Worm (Caenorhabditis elegans) whole organism, L3 larva: Measurements from ENCODE around the gene D2096.13.
"Not testable (repeated sequence)": the region's sequence is repeated elsewhere in the genome, so short reads cannot be mapped to it uniquely, and the experiment has no call there.

Experiments
- R02D3.7 ChIP-seq: fragments of 150-350 bp; optimal IDR thresholded peaks from 2 replicates; lab custom pipeline; 2014; ENCODE audit warnings: missing biosample characterization, missing genetic modification characterization
- ZK546.5 ChIP-seq: sonication (generic microtip); optimal IDR thresholded peaks from 2 replicates; lab custom pipeline; 2017; ENCODE audit warnings: missing biosample characterization, missing genetic modification characterization
- ama-1 ChIP-seq: fragments of 150-350 bp; optimal IDR thresholded peaks from 2 replicates; lab custom pipeline; 2018
- ceh-16 ChIP-seq: sonication (generic microtip); optimal IDR thresholded peaks from 2 replicates; lab custom pipeline; 2017; ENCODE audit warnings: missing biosample characterization, missing genetic modification characterization
- ceh-28 ChIP-seq: fragments of 150-350 bp; optimal IDR thresholded peaks from 2 replicates; lab custom pipeline; 2014; ENCODE audit warnings: missing biosample characterization, missing genetic modification reagents, missing genetic modification characterization
- ceh-82 ChIP-seq: fragments of 150-350 bp; optimal IDR thresholded peaks from 2 replicates; lab custom pipeline; 2014; ENCODE audit warnings: missing biosample characterization, missing genetic modification characterization
- ceh-9 ChIP-seq: sonication (generic microtip); optimal IDR thresholded peaks from 2 replicates; lab custom pipeline; 2018; ENCODE audit warnings: missing biosample characterization, missing genetic modification characterization
- daf-12 ChIP-seq: fragments of 150-350 bp; optimal IDR thresholded peaks from 2 replicates; lab custom pipeline; 2014; ENCODE audit warnings: missing biosample characterization, missing genetic modification reagents, missing genetic modification characterization
- egl-27 ChIP-seq: sonication (generic microtip); optimal IDR thresholded peaks from 4 replicates; lab custom pipeline; 2017; ENCODE audit warnings: missing biosample characterization, missing genetic modification reagents, missing genetic modification characterization
- egl-5 ChIP-seq: fragments of 150-350 bp; optimal IDR thresholded peaks from 2 replicates; lab custom pipeline; 2017; ENCODE audit warnings: missing biosample characterization, missing genetic modification reagents, missing genetic modification characterization, inconsistent platforms
- elt-1 ChIP-seq: fragments of 150-350 bp; optimal IDR thresholded peaks from 2 replicates; lab custom pipeline; 2014; ENCODE audit warnings: missing biosample characterization, missing genetic modification characterization
- elt-2 ChIP-seq: sonication (generic microtip); optimal IDR thresholded peaks from 2 replicates; lab custom pipeline; 2016; ENCODE audit warnings: missing genetic modification reagents, mild to moderate bottlenecking, missing genetic modification characterization, missing compliant biosample characterization
- elt-3 ChIP-seq, 3 experiments: fragments of 150-350 bp in 1 of 3; sonication (generic microtip) in 2 of 3; optimal IDR thresholded peaks; 2 replicates in 2 of 3; 4 replicates in 1 of 3; lab custom pipeline; 2014 to 2017; ENCODE audit warnings: missing biosample characterization in 3 of 3, missing genetic modification characterization in 3 of 3
- eor-1 ChIP-seq, 2 experiments: fragments of 150-350 bp; optimal IDR thresholded peaks; 2 replicates each; lab custom pipeline; 2014 to 2018; ENCODE audit warnings: missing biosample characterization in 2 of 2, missing genetic modification characterization in 2 of 2
- fkh-2 ChIP-seq: fragments of 150-350 bp; optimal IDR thresholded peaks from 2 replicates; lab custom pipeline; 2014; ENCODE audit warnings: missing biosample characterization, missing genetic modification reagents, missing genetic modification characterization
- fos-1 ChIP-seq: fragments of 150-350 bp; optimal IDR thresholded peaks from 2 replicates; lab custom pipeline; 2014; ENCODE audit warnings: missing biosample characterization, missing genetic modification characterization
- hmg-11 ChIP-seq: sonication (generic microtip); optimal IDR thresholded peaks from 2 replicates; lab custom pipeline; 2016; ENCODE audit warnings: missing genetic modification characterization, missing compliant biosample characterization
- jun-1 ChIP-seq: fragments of 150-350 bp; optimal IDR thresholded peaks from 2 replicates; lab custom pipeline; 2014; ENCODE audit warnings: missing biosample characterization, missing genetic modification reagents, missing genetic modification characterization
- lin-39 ChIP-seq: fragments of 150-350 bp; optimal IDR thresholded peaks from 2 replicates; lab custom pipeline; 2018; ENCODE audit warnings: missing biosample characterization, missing genetic modification reagents, missing genetic modification characterization
- lsy-12 ChIP-seq: sonication (generic microtip); optimal IDR thresholded peaks from 2 replicates; lab custom pipeline; 2016; ENCODE audit warnings: mild to moderate bottlenecking, missing genetic modification characterization, missing compliant biosample characterization
- mdl-1 ChIP-seq: fragments of 150-350 bp; optimal IDR thresholded peaks from 2 replicates; lab custom pipeline; 2014; ENCODE audit warnings: missing biosample characterization, missing genetic modification characterization
- mml-1 ChIP-seq: fragments of 150-350 bp; sonication (generic microtip); optimal IDR thresholded peaks from 3 replicates; lab custom pipeline; 2014; ENCODE audit warnings: missing biosample characterization, missing genetic modification characterization
- nfya-1 ChIP-seq: sonication (generic microtip); optimal IDR thresholded peaks from 2 replicates; lab custom pipeline; 2017; ENCODE audit warnings: missing genetic modification characterization, mild to moderate bottlenecking, missing compliant biosample characterization, antibody characterized with exemption, moderate library complexity; ENCODE audit not compliant: insufficient read depth
- nhr-237 ChIP-seq: fragments of 150-350 bp; optimal IDR thresholded peaks from 2 replicates; lab custom pipeline; 2014; ENCODE audit warnings: missing biosample characterization, missing genetic modification characterization
- nhr-25 ChIP-seq: sonication (generic microtip); optimal IDR thresholded peaks from 2 replicates; lab custom pipeline; 2017; ENCODE audit warnings: missing biosample characterization, missing genetic modification characterization
- nhr-28 ChIP-seq: fragments of 150-350 bp; optimal IDR thresholded peaks from 2 replicates; lab custom pipeline; 2014; ENCODE audit warnings: missing biosample characterization, missing genetic modification characterization
- nhr-43 ChIP-seq: sonication (generic microtip); optimal IDR thresholded peaks from 2 replicates; lab custom pipeline; 2016; ENCODE audit warnings: mild to moderate bottlenecking, missing genetic modification characterization, missing compliant biosample characterization; ENCODE audit not compliant: poor library complexity, severe bottlenecking
- nhr-67 ChIP-seq: fragments of 150-350 bp; optimal IDR thresholded peaks from 2 replicates; lab custom pipeline; 2014; ENCODE audit warnings: missing biosample characterization, missing genetic modification characterization
- pha-4 ChIP-seq: fragments of 150-350 bp; optimal IDR thresholded peaks from 2 replicates; lab custom pipeline; 2014; ENCODE audit warnings: missing biosample characterization, missing genetic modification reagents, missing genetic modification characterization
- pqm-1 ChIP-seq: fragments of 150-350 bp; optimal IDR thresholded peaks from 2 replicates; lab custom pipeline; 2017; ENCODE audit warnings: missing biosample characterization, missing genetic modification characterization, inconsistent platforms
- sea-2 ChIP-seq: fragments of 150-350 bp; sonication (generic microtip); optimal IDR thresholded peaks from 4 replicates; lab custom pipeline; 2014; ENCODE audit warnings: missing biosample characterization, missing genetic modification reagents, missing genetic modification characterization
- skn-1 ChIP-seq: fragments of 150-350 bp; optimal IDR thresholded peaks from 2 replicates; lab custom pipeline; 2014; ENCODE audit warnings: missing biosample characterization, missing genetic modification characterization
- snpc-4 ChIP-seq: fragments of 150-350 bp; optimal IDR thresholded peaks from 2 replicates; lab custom pipeline; 2014; ENCODE audit warnings: missing biosample characterization, missing genetic modification characterization
- tbx-2 ChIP-seq: sonication (generic microtip); optimal IDR thresholded peaks from 2 replicates; lab custom pipeline; 2016; ENCODE audit warnings: mild to moderate bottlenecking, missing genetic modification characterization, missing compliant biosample characterization
- unc-39 ChIP-seq: sonication (generic microtip); optimal IDR thresholded peaks from 4 replicates; lab custom pipeline; 2017; ENCODE audit warnings: missing biosample characterization, missing genetic modification characterization
- unc-62 ChIP-seq: fragments of 150-350 bp; sonication (generic microtip); optimal IDR thresholded peaks from 4 replicates; lab custom pipeline; 2014; ENCODE audit warnings: missing biosample characterization, missing genetic modification reagents, missing genetic modification characterization
- ztf-11 ChIP-seq: fragments of 150-350 bp; optimal IDR thresholded peaks from 2 replicates; lab custom pipeline; 2014; ENCODE audit warnings: missing biosample characterization, missing genetic modification characterization
- ztf-4 ChIP-seq: fragments of 150-350 bp; optimal IDR thresholded peaks from 2 replicates; lab custom pipeline; 2014; ENCODE audit warnings: missing biosample characterization, missing genetic modification characterization

The D2096.13 gene

DNA sequence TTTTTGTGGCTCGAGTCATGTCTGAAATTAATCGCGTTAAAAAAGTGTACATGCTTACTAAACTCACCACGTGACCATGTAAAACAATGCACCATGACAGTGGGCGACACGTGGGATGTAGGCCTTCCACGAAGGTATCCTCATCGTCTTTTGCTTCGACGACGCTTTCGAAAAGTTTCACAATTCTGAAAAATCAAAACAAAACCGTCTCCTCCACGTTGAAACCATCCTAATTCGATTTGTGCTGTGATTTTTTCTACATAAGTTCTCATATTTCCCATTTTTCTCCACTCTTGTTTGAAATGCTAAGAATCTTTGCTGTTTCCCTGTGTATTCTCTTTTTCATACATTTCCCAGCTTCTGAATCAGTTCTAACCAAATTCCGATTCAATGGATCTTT lies 3.8 kb downstream of the D2096.13 start, which contains the start of gene F17E9.3:
Gene F17E9.3, plus strand, starts transcription at position 301 of the 400 bp plus-strand sequence.
- TF ChIP-seq pqm-1 (tag; lab: Kevin White, UChicago) (no peak), mml-1 (tag; lab: Kevin White, UChicago) (no peak), ZK546.5 (no peak), skn-1 (tag; lab: Kevin White, UChicago) (no peak), pha-4 (no peak), hmg-11 (tag; lab: Kevin White, UChicago) (no peak), elt-3 (tag; optimal IDR thresholded peaks at IDR 0.05; lab: Kevin White, UChicago) (no peak)
- TF ChIP-seq, all 47 proteins: peak for 0

DNA sequence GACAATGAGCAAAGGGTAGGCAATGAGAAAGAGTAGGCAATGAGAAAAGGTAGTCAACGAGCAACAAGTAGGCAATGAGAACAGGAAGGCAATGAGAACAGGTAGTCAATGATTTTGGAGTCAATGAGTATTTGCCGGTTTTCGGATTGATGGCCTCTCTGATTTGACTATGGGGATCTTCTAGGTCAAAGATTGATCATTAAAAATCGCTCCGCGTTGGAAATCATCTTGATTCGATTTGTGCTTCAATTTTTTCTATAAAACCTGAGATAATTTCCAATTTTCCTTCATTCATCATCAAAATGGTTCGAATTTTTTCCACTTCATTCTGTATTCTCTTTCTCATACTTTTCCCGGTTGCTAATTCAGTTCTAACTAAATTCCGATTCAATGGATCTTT lies 6.4 kb downstream of the D2096.13 start, which contains the start of gene F17E9.16:
Gene F17E9.16, plus strand, starts transcription at position 301 of the 400 bp plus-strand sequence.
- not testable (repeated sequence) for TF ChIP-seq unc-39; mdl-1 (tag; lab: Kevin White, UChicago); ceh-82 (tag; lab: Kevin White, UChicago)

DNA sequence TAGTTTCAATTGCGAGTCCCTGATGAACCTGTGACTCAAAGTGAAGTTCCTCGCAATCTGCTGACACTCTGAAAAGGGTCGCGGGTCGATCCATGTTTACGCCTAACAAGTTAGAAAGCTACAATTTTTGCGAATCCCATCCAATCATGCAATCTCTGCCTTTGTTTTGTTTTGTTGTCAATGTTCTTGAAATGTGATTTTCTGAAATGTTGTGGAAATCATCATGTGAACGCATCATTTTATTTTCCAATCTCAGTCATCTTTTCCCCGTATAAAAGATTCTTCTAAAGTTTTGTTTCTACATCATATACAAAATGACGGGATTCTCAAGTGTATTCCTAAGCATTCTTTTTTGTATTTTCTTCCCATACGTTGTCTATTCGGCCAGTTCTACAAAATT lies 10.3 kb downstream of the D2096.13 start, which contains the start of gene F17E9.4:
Gene F17E9.4, plus strand, starts transcription at position 301 of the 400 bp plus-strand sequence.
- TF ChIP-seq tbx-2 (tag; lab: Kevin White, UChicago): no peak
- no peak for TF ChIP-seq nfya-1 (tag; lab: Kevin White, UChicago)
- no peak for TF ChIP-seq mml-1 (tag; lab: Kevin White, UChicago)
- no peak for TF ChIP-seq skn-1 (tag; lab: Kevin White, UChicago)
- no peak for TF ChIP-seq nhr-43 (tag; lab: Kevin White, UChicago)
- TF ChIP-seq elt-1 (tag; lab: Kevin White, UChicago): no peak
- TF ChIP-seq sea-2 (GFP tag; lab: Kevin White, UChicago): no peak
- no peak for TF ChIP-seq nhr-67 (tag; lab: Kevin White, UChicago)
- TF ChIP-seq ceh-16: no peak
- no peak for TF ChIP-seq lin-39 (tag; lab: Kevin White, UChicago)
- no peak for TF ChIP-seq egl-27
- TF ChIP-seq nhr-28: no peak
- no peak for TF ChIP-seq jun-1 (tag; lab: Kevin White, UChicago)
- no peak for TF ChIP-seq ztf-4 (tag; lab: Kevin White, UChicago)
- no peak for TF ChIP-seq eor-1 (tag; optimal IDR thresholded peaks at IDR 0.05; lab: Kevin White, UChicago)
- no peak for TF ChIP-seq ztf-11 (tag; lab: Kevin White, UChicago)
- TF ChIP-seq egl-5: no peak
- no peak for TF ChIP-seq fos-1
- TF ChIP-seq lsy-12 (tag; lab: Kevin White, UChicago): no peak
- no peak for TF ChIP-seq fkh-2 (tag; lab: Kevin White, UChicago)

DNA sequence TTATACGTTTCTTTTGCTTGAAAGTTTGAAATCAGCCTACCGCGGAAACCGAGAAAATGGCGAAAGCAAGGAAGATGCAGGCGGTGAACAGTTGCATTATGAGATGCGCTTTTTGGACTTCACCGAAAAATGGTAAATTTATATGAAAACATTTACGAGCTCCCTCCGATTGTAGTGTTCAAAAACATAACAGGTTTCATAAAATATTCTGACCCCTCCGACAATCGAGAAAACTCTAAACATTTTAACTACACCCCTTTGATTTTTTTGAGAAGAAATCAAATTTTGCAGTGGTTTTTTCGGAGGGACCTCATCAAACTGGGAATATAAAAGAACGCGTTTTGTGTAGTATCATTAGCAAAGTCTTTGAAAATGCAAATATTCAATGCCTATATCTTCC lies 11.3 kb downstream of the D2096.13 start, which contains the start of the genes F17E9.18 and F17E9.15:
Gene F17E9.18, minus strand, starts transcription at position 101 of the 400 bp plus-strand sequence.
Gene F17E9.15, plus strand, starts transcription at position 368 of the 400 bp plus-strand sequence.
- no peak for TF ChIP-seq snpc-4 (tag; lab: Kevin White, UChicago)
- TF ChIP-seq tbx-2 (tag; lab: Kevin White, UChicago): no peak
- no peak for TF ChIP-seq ceh-9 (tag; lab: Kevin White, UChicago)
- no peak for TF ChIP-seq nhr-25 (tag; lab: Kevin White, UChicago)
- TF ChIP-seq R02D3.7 (tag; lab: Kevin White, UChicago): no peak

DNA sequence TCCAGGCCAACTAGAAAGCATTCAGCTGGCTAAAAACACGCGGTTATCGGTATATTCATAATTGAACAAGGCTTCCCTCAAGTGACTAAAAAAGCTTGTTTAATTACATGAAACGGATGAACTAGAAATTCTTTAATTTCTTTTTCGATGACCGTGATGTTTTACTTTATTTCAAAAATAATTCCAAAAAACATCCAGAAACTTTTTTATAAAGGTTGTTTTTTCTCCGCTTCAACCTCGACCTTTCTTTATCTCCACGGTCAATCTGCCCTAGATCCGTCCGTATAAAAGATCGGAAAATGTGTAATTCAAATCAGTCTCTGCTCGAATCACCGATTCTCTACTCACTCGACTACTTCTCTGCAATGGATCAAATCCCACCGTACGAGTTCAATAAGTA lies 12.9 kb downstream of the D2096.13 start, which contains the start of gene F17E9.5:
Gene F17E9.5, plus strand, starts transcription at position 301 of the 400 bp plus-strand sequence.
- TF ChIP-seq ztf-11 (tag; lab: Kevin White, UChicago): no peak
- TF ChIP-seq unc-62 (GFP tag; lab: Kevin White, UChicago): no peak
- TF ChIP-seq elt-3 (tag; optimal IDR thresholded peaks at IDR 0.05; lab: Kevin White, UChicago): no peak
- no peak for TF ChIP-seq ceh-16
- TF ChIP-seq nfya-1 (tag; lab: Kevin White, UChicago): no peak
- no peak for TF ChIP-seq sea-2 (GFP tag; lab: Kevin White, UChicago)
- TF ChIP-seq unc-39: no peak
- TF ChIP-seq ceh-28: no peak
- TF ChIP-seq jun-1 (tag; lab: Kevin White, UChicago): no peak
- no peak for TF ChIP-seq ama-1 (lab: Kevin White, UChicago)
- no peak for TF ChIP-seq nhr-237
- no peak for TF ChIP-seq elt-2 (tag; lab: Kevin White, UChicago)
- TF ChIP-seq nhr-25 (tag; lab: Kevin White, UChicago): no peak
- TF ChIP-seq daf-12: no peak
- TF ChIP-seq ceh-9 (tag; lab: Kevin White, UChicago): no peak
